Fruit fly (Drosophila melanogaster) Kc167 (cell line): ENCODE results near the gene Adgf-B.

ENCODE experiments used
- Sin3A ChIP-seq: fragments of >200 bp; optimal IDR thresholded peaks from 2 replicates; lab custom pipeline; 2018; ENCODE audit warnings: missing external identifiers
- h ChIP-seq: fragments of >200 bp; optimal IDR thresholded peaks from 3 replicates; lab custom pipeline; 2018; ENCODE audit warnings: missing external identifiers
- psq ChIP-seq: fragments of >200 bp; optimal IDR thresholded peaks from 2 replicates; lab custom pipeline; 2017; ENCODE audit warnings: missing external identifiers
- ttk ChIP-seq: sonication (Bioruptor generic); optimal IDR thresholded peaks from 2 replicates; lab custom pipeline; 2017; ENCODE audit warnings: missing external identifiers

DNA sequence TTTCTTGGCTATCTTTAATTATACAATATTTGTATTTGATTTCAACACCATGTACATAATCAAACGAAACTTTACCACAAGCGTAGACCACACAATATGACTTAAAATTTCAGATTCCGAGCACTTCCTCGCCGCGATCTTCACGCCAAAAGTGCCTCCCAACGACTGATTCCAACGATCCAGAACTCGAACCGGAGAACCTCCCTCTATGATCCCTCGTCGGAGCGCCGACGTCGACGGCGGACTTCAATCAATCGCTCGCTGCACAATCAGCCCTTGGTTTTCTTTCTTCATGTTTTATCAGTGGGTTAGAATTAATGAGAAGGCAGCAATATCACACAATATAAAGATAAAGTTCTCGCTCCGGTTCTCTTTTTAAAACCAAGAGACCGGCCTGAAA, 13.6 kb upstream of the Adgf-B start, which contains the start of the genes Adgf-A and Adgf-A2:
- no peak for TF ChIP-seq Sin3A (lab: Kevin White, UChicago)
- TF ChIP-seq psq (lab: Kevin White, UChicago), result no peak
- TF ChIP-seq h, result no peak
- no peak for TF ChIP-seq ttk
